Fruit fly (Drosophila melanogaster): ENCODE results near the gene Adhr.

DNA sequence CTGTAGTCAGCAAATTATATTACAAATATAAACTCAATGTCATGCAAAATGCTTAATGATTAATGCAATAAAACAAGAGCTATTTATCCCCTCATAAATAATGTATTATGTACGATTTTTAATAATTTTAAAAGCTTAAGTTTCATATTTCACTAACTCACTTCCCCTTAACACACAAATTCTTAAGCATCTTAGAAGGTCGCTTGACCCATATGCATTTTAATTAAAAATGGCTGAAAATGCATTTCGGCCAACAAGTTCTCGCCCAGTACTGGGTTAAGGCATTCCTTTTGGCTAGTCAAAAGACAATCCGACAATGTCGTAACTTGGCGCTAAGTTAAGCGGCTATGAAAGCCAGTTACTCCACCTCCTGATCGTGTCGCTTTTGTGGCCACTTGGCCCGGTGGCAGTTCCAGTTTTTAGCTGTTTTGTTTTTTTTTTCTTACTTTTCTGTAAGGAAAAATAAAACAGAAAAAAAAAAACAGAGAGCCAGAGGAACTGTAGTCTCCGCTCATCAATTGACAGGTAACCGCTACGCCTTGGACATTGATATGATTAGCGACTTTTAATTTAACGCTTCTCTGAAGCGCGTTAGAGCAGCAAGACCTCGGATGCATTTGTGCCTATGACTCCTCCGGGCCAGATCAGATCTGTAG lies 49.7 kb downstream of the Adhr start:
- no peak for TF ChIP-seq Myc (optimal IDR thresholded peaks at IDR 0.05)
- no peak for TF ChIP-seq insv (optimal IDR thresholded peaks at IDR 0.05)
- no peak for TF ChIP-seq psq (optimal IDR thresholded peaks at IDR 0.05)
- no peak for TF ChIP-seq h (optimal IDR thresholded peaks at IDR 0.05)
- TF ChIP-seq Sin3A (optimal IDR thresholded peaks at IDR 0.05), result no peak
